Worm (Caenorhabditis elegans) whole organism, L1 larva: ENCODE results near the gene gck-4.

Experiments used
- C16A3.4 ChIP-seq: fragments of 150-350 bp; optimal IDR thresholded peaks from 2 replicates; lab custom pipeline; 2014; ENCODE audit warnings: missing biosample characterization, missing genetic modification characterization
- C34B4.2 ChIP-seq: sonication (generic microtip); optimal IDR thresholded peaks from 2 replicates; lab custom pipeline; 2017; ENCODE audit warnings: mild to moderate bottlenecking, missing genetic modification characterization, missing compliant biosample characterization
- F16B12.6 ChIP-seq: fragments of 150-350 bp; optimal IDR thresholded peaks from 2 replicates; lab custom pipeline; 2014; ENCODE audit warnings: missing biosample characterization, missing genetic modification characterization
- Y116A8C.19 ChIP-seq: sonication (generic microtip); optimal IDR thresholded peaks from 2 replicates; lab custom pipeline; 2016; ENCODE audit warnings: missing compliant biosample characterization, missing genetic modification characterization, borderline replicate concordance
- aha-1 ChIP-seq: fragments of 150-350 bp; optimal IDR thresholded peaks from 2 replicates; lab custom pipeline; 2014; ENCODE audit warnings: missing biosample characterization, missing genetic modification characterization
- alr-1 ChIP-seq: fragments of 200-800 bp; sonication (Bioruptor generic); optimal IDR thresholded peaks from 2 replicates; lab custom pipeline; 2018; ENCODE audit warnings: borderline replicate concordance, mild to moderate bottlenecking, missing genetic modification characterization, missing compliant biosample characterization
- aly-2 ChIP-seq: fragments of 150-350 bp; optimal IDR thresholded peaks from 2 replicates; lab custom pipeline; 2014; ENCODE audit warnings: missing biosample characterization, missing genetic modification characterization
- blmp-1 ChIP-seq: fragments of 150-350 bp; optimal IDR thresholded peaks from 2 replicates; lab custom pipeline; 2014; ENCODE audit warnings: missing biosample characterization, missing genetic modification characterization
- ceh-63 ChIP-seq: fragments of 200-800 bp; sonication (Bioruptor generic); optimal IDR thresholded peaks from 2 replicates; lab custom pipeline; 2018; ENCODE audit warnings: mild to moderate bottlenecking, missing genetic modification characterization, missing compliant biosample characterization
- ceh-82 ChIP-seq, 3 experiments: fragments of 150-350 bp in 1 of 3; sonication (generic microtip) in 2 of 3; optimal IDR thresholded peaks; 2 replicates each; lab custom pipeline; 2014 to 2017; ENCODE audit warnings: missing biosample characterization in 3 of 3, missing genetic modification characterization in 3 of 3
- ceh-90 ChIP-seq: sonication (generic microtip); optimal IDR thresholded peaks from 2 replicates; lab custom pipeline; 2016; ENCODE audit warnings: missing genetic modification characterization, missing compliant biosample characterization
- dsc-1 ChIP-seq: sonication (generic microtip); optimal IDR thresholded peaks from 2 replicates; lab custom pipeline; 2016; ENCODE audit warnings: mild to moderate bottlenecking, missing genetic modification characterization, missing compliant biosample characterization
- efl-3 ChIP-seq: fragments of 200-800 bp; sonication (Bioruptor generic); optimal IDR thresholded peaks from 2 replicates; lab custom pipeline; 2018; ENCODE audit warnings: mild to moderate bottlenecking, missing genetic modification characterization, missing compliant biosample characterization
- elt-2 ChIP-seq: sonication (generic microtip); optimal IDR thresholded peaks from 2 replicates; lab custom pipeline; 2016; ENCODE audit warnings: missing genetic modification characterization, mild to moderate bottlenecking, inconsistent platforms, missing compliant biosample characterization, missing genetic modification reagents
- elt-3 ChIP-seq, 6 experiments: fragments of 150-350 bp in 1 of 6; sonication (generic microtip); optimal IDR thresholded peaks; 2 replicates each; lab custom pipeline; 2017 to 2018; ENCODE audit warnings: missing biosample characterization in 6 of 6, missing genetic modification characterization in 6 of 6, inconsistent platforms in 1 of 6
- ets-5 ChIP-seq: fragments of 200-800 bp; sonication (Bioruptor generic); IDR thresholded peaks from 2 replicates; pipeline ENCODE4 v1.3.6; 2022; ENCODE audit warnings: missing genetic modification characterization, missing compliant biosample characterization
- fkh-4 ChIP-seq: sonication (generic microtip); optimal IDR thresholded peaks from 2 replicates; lab custom pipeline; 2016; ENCODE audit warnings: missing compliant biosample characterization, missing genetic modification characterization, borderline replicate concordance
- fkh-8 ChIP-seq: sonication (generic microtip); optimal IDR thresholded peaks from 2 replicates; lab custom pipeline; 2016; ENCODE audit warnings: mild to moderate bottlenecking, missing genetic modification characterization, missing compliant biosample characterization
- fos-1 ChIP-seq: fragments of 150-350 bp; optimal IDR thresholded peaks from 2 replicates; lab custom pipeline; 2014; ENCODE audit warnings: missing biosample characterization, missing genetic modification characterization
- hlh-17 ChIP-seq: fragments of 200-800 bp; sonication (Bioruptor generic); optimal IDR thresholded peaks from 2 replicates; lab custom pipeline; 2018; ENCODE audit warnings: missing genetic modification characterization, mild to moderate bottlenecking, missing compliant biosample characterization, moderate library complexity, borderline replicate concordance
- hlh-4 ChIP-seq: sonication (generic microtip); optimal IDR thresholded peaks from 2 replicates; lab custom pipeline; 2016; ENCODE audit warnings: mild to moderate bottlenecking, missing genetic modification characterization, missing compliant biosample characterization
- isw-1 ChIP-seq: fragments of 200-800 bp; sonication (Bioruptor generic); IDR thresholded peaks from 2 replicates; pipeline ENCODE4 v1.3.6; 2022; ENCODE audit warnings: missing genetic modification characterization, missing compliant biosample characterization
- jun-1 ChIP-seq: fragments of 150-350 bp; optimal IDR thresholded peaks from 2 replicates; lab custom pipeline; 2014; ENCODE audit warnings: missing biosample characterization, missing genetic modification reagents, missing genetic modification characterization
- lin-13 ChIP-seq: fragments of 150-350 bp; optimal IDR thresholded peaks from 2 replicates; lab custom pipeline; 2014; ENCODE audit warnings: missing biosample characterization, missing genetic modification reagents, missing genetic modification characterization
- lin-14 ChIP-seq: fragments of 200-800 bp; sonication (Bioruptor generic); optimal IDR thresholded peaks from 2 replicates; lab custom pipeline; 2018; ENCODE audit warnings: mild to moderate bottlenecking, missing genetic modification characterization, moderate library complexity, missing compliant biosample characterization
- lir-3 ChIP-seq: sonication (generic microtip); optimal IDR thresholded peaks from 2 replicates; lab custom pipeline; 2016; ENCODE audit warnings: mild to moderate bottlenecking, missing genetic modification characterization, moderate library complexity, missing compliant biosample characterization; ENCODE audit not compliant: poor library complexity
- lsy-2 ChIP-seq, 2 experiments: fragments of 150-350 bp; optimal IDR thresholded peaks; 2 replicates each; lab custom pipeline; 2014; ENCODE audit warnings: missing biosample characterization in 2 of 2, missing genetic modification characterization in 2 of 2
- mab-9 ChIP-seq: fragments of 200-800 bp; sonication (Bioruptor generic); IDR thresholded peaks from 2 replicates; pipeline ENCODE4 v1.3.6; 2022; ENCODE audit warnings: missing genetic modification reagents, missing genetic modification characterization, missing compliant biosample characterization
- mep-1 ChIP-seq: fragments of 150-350 bp; optimal IDR thresholded peaks from 2 replicates; lab custom pipeline; 2014; ENCODE audit warnings: missing biosample characterization, missing genetic modification characterization
- nhr-11 ChIP-seq: fragments of 150-350 bp; optimal IDR thresholded peaks from 2 replicates; lab custom pipeline; 2014; ENCODE audit warnings: missing biosample characterization, missing genetic modification characterization
- nhr-47 ChIP-seq: sonication (generic microtip); optimal IDR thresholded peaks from 2 replicates; lab custom pipeline; 2016; ENCODE audit warnings: mild to moderate bottlenecking, missing genetic modification characterization, moderate library complexity, missing compliant biosample characterization
- nhr-76 ChIP-seq: sonication (generic microtip); optimal IDR thresholded peaks from 2 replicates; lab custom pipeline; 2017; ENCODE audit warnings: missing biosample characterization, missing genetic modification characterization
- nhr-84 ChIP-seq: sonication (generic microtip); optimal IDR thresholded peaks from 2 replicates; lab custom pipeline; 2017; ENCODE audit warnings: missing biosample characterization, missing genetic modification characterization
- nhr-85 ChIP-seq: sonication (generic microtip); peaks from one replicate; lab custom pipeline; 2016; ENCODE audit warnings: missing genetic modification characterization, inconsistent platforms, missing compliant biosample characterization
- nhr-90 ChIP-seq: sonication (generic microtip); optimal IDR thresholded peaks from 2 replicates; lab custom pipeline; 2016; ENCODE audit warnings: mild to moderate bottlenecking, missing genetic modification characterization, missing compliant biosample characterization; ENCODE audit not compliant: poor library complexity
- pag-3 ChIP-seq: sonication (generic microtip); optimal IDR thresholded peaks from 2 replicates; lab custom pipeline; 2017; ENCODE audit warnings: missing genetic modification characterization, mild to moderate bottlenecking, missing compliant biosample characterization, antibody characterized with exemption, borderline replicate concordance; ENCODE audit not compliant: insufficient read depth
- pax-3 ChIP-seq: fragments of 200-800 bp; sonication (Bioruptor generic); optimal IDR thresholded peaks from 2 replicates; lab custom pipeline; 2018; ENCODE audit warnings: mild to moderate bottlenecking, missing genetic modification characterization, moderate library complexity, missing compliant biosample characterization
- rnt-1 ChIP-seq: sonication (generic microtip); optimal IDR thresholded peaks from 2 replicates; lab custom pipeline; 2016; ENCODE audit warnings: mild to moderate bottlenecking, missing genetic modification characterization, moderate library complexity, missing compliant biosample characterization
- sptf-1 ChIP-seq: fragments of 150-350 bp; optimal IDR thresholded peaks from 2 replicates; lab custom pipeline; 2014; ENCODE audit warnings: missing biosample characterization, missing genetic modification characterization
- sup-37 ChIP-seq: fragments of 200-800 bp; sonication (Bioruptor generic); optimal IDR thresholded peaks from 2 replicates; lab custom pipeline; 2018; ENCODE audit warnings: mild to moderate bottlenecking, missing genetic modification characterization, missing compliant biosample characterization
- tlp-1 ChIP-seq: fragments of 150-350 bp; optimal IDR thresholded peaks from 2 replicates; lab custom pipeline; 2014; ENCODE audit warnings: missing biosample characterization, missing genetic modification characterization
- unc-30 ChIP-seq: sonication (generic microtip); optimal IDR thresholded peaks from 2 replicates; lab custom pipeline; 2017; ENCODE audit warnings: missing biosample characterization, missing genetic modification characterization
- unc-86 ChIP-seq: sonication (generic microtip); optimal IDR thresholded peaks from 2 replicates; lab custom pipeline; 2016; ENCODE audit warnings: missing genetic modification characterization, missing compliant biosample characterization
- unc-98 ChIP-seq: fragments of 200-800 bp; sonication (Bioruptor generic); IDR thresholded peaks from 2 replicates; pipeline ENCODE4 v1.3.6; 2022; ENCODE audit warnings: missing genetic modification characterization, missing compliant biosample characterization
- vab-15 ChIP-seq: sonication (generic microtip); optimal IDR thresholded peaks from 2 replicates; lab custom pipeline; 2017; ENCODE audit warnings: missing genotype, mild to moderate bottlenecking, missing genetic modification characterization, missing compliant biosample characterization
- zip-4 ChIP-seq: fragments of 200-800 bp; sonication (Bioruptor generic); optimal IDR thresholded peaks from 2 replicates; lab custom pipeline; 2018; ENCODE audit warnings: mild to moderate bottlenecking, missing genetic modification characterization, moderate library complexity, missing compliant biosample characterization
- ztf-4 ChIP-seq: fragments of 150-350 bp; optimal IDR thresholded peaks from 2 replicates; lab custom pipeline; 2014; ENCODE audit warnings: missing biosample characterization, missing genetic modification characterization

The gck-4 gene

ce11 chrX:13663641-13664633, 13.1 kb upstream of the gck-4 start, which contains the start of gene C04A11.5 (continued):
- no peak for TF ChIP-seq zip-4 (GFP tag; lab: Kevin White, UChicago)
- no peak for TF ChIP-seq alr-1
- no peak for TF ChIP-seq ets-5
- no peak for TF ChIP-seq Y116A8C.19
- no peak for TF ChIP-seq aly-2 (tag; lab: Kevin White, UChicago)
- no peak for TF ChIP-seq unc-98 (GFP tag; lab: Robert Waterston, UW)
- no peak for TF ChIP-seq ceh-90 (tag; lab: Kevin White, UChicago)
- no peak for TF ChIP-seq nhr-76 (tag; lab: Kevin White, UChicago)
- peak in 2 of 6 experiments; percentile 69 to 84 for TF ChIP-seq elt-3 (tag; optimal IDR thresholded peaks at IDR 0.05; lab: Kevin White, UChicago)
- no peak for TF ChIP-seq fos-1 (tag; lab: Kevin White, UChicago)
- no peak for TF ChIP-seq C34B4.2 (tag; lab: Kevin White, UChicago)
- no peak for TF ChIP-seq jun-1 (tag; lab: Kevin White, UChicago)
- no peak for TF ChIP-seq rnt-1 (tag; lab: Kevin White, UChicago)
- peak; percentile 9 for TF ChIP-seq blmp-1 (tag; lab: Kevin White, UChicago)
- no peak for TF ChIP-seq mab-9
- no peak for TF ChIP-seq nhr-84 (tag; lab: Kevin White, UChicago)
- TF ChIP-seq aha-1 (tag; lab: Kevin White, UChicago), result no peak
- no peak for TF ChIP-seq sup-37 (GFP tag; lab: Kevin White, UChicago)
- TF ChIP-seq vab-15 (tag; lab: Kevin White, UChicago), result no peak
- no peak for TF ChIP-seq unc-30 (tag; lab: Kevin White, UChicago)
- peak; percentile 1 for TF ChIP-seq mep-1
- peak; percentile 73 for TF ChIP-seq lin-14 (GFP tag; lab: Kevin White, UChicago)
- TF ChIP-seq dsc-1 (tag; lab: Kevin White, UChicago), result no peak
- TF ChIP-seq pag-3 (tag; lab: Kevin White, UChicago), result peak; percentile 6
- no peak for TF ChIP-seq nhr-11 (tag; lab: Kevin White, UChicago)
- peak in 1 of 2 experiments; percentile 5 for TF ChIP-seq lsy-2 (tag; optimal IDR thresholded peaks at IDR 0.05; lab: Kevin White, UChicago)
- TF ChIP-seq ceh-82 (tag; optimal IDR thresholded peaks at IDR 0.05; lab: Kevin White, UChicago), result no peak
- no peak for TF ChIP-seq isw-1
- TF ChIP-seq unc-86 (tag; lab: Kevin White, UChicago), result no peak
- no peak for TF ChIP-seq tlp-1
- TF ChIP-seq pax-3 (tag; lab: Kevin White, UChicago), result no peak
- TF ChIP-seq fkh-4 (tag; lab: Kevin White, UChicago), result no peak
- peak; percentile 90 for TF ChIP-seq nhr-85 (tag; lab: Kevin White, UChicago)
- TF ChIP-seq, all 84 proteins: peak for 12

- TF ChIP-seq lir-3 (peak; percentile 60), ceh-63 (GFP tag; lab: Kevin White, UChicago) (no peak), C16A3.4 (tag; lab: Kevin White, UChicago) (peak; percentile 90), ceh-82 (tag; optimal IDR thresholded peaks at IDR 0.05; lab: Kevin White, UChicago) (peak; percentile 84 to 88 (median 85)), hlh-4 (peak; percentile 38), elt-2 (tag; lab: Kevin White, UChicago) (peak; percentile 57), F16B12.6 (peak; percentile 35), nhr-11 (tag; lab: Kevin White, UChicago) (no peak), pax-3 (tag; lab: Kevin White, UChicago) (peak; percentile 72), unc-30 (tag; lab: Kevin White, UChicago) (no peak), hlh-17 (GFP tag; lab: Kevin White, UChicago) (no peak), lin-14 (GFP tag; lab: Kevin White, UChicago) (peak; percentile 86), elt-3 (tag; optimal IDR thresholded peaks at IDR 0.05; lab: Kevin White, UChicago) (peak in 3 of 6 experiments; percentile 50 to 84 (median 60)), ztf-4 (tag; lab: Kevin White, UChicago) (peak; percentile 1), nhr-47 (tag; lab: Kevin White, UChicago) (peak; percentile 92), fkh-8 (peak; percentile 83), nhr-90 (tag; lab: Kevin White, UChicago) (peak; percentile 90), lsy-2 (tag; optimal IDR thresholded peaks at IDR 0.05; lab: Kevin White, UChicago) (peak; percentile 61 to 79), dsc-1 (tag; lab: Kevin White, UChicago) (peak; percentile 91), sptf-1 (no peak), efl-3 (GFP tag; lab: Kevin White, UChicago) (peak; percentile 2), ceh-90 (tag; lab: Kevin White, UChicago) (no peak), lin-13 (GFP tag; lab: Kevin White, UChicago) (peak; percentile 34), C34B4.2 (tag; lab: Kevin White, UChicago) (no peak)
Observed at ce11 chrX:13665447-13665846, 11.5 kb upstream of the gck-4 start.
